Worm (Caenorhabditis elegans): ENCODE results near the gene rig-3.

The rig-3 gene

ce11 chrX:6808640-6809039 is 44.8 kb upstream of the rig-3 start:
- no peak for TF ChIP-seq ceh-13 (GFP tag; optimal IDR thresholded peaks at IDR 0.05)
- TF ChIP-seq pes-1 (GFP tag; IDR thresholded peaks at IDR 0.05), result no peak
- TF ChIP-seq hmg-4 (GFP tag; optimal IDR thresholded peaks at IDR 0.05), result no peak
- TF ChIP-seq sea-1 (GFP tag; conservative IDR thresholded peaks at IDR 0.05), result no peak
- no peak for TF ChIP-seq scrt-1 (GFP tag; IDR thresholded peaks at IDR 0.05)
- TF ChIP-seq hmbx-1 (tag; optimal IDR thresholded peaks at IDR 0.05), result no peak
- TF ChIP-seq tbx-37 (GFP tag; conservative IDR thresholded peaks at IDR 0.05), result no peak
- TF ChIP-seq ceh-36 (tag; optimal IDR thresholded peaks at IDR 0.05), result no peak
- no peak for TF ChIP-seq tra-4 (tag; optimal IDR thresholded peaks at IDR 0.05)

ce11 chrX:6813025-6813424 is 40.4 kb upstream of the rig-3 start:
- TF ChIP-seq hnd-1 (tag; optimal IDR thresholded peaks at IDR 0.05) (no peak), sea-1 (GFP tag; conservative IDR thresholded peaks at IDR 0.05) (no peak), tbx-37 (GFP tag; conservative IDR thresholded peaks at IDR 0.05) (no peak), pes-1 (GFP tag; IDR thresholded peaks at IDR 0.05) (no peak), F13C5.2 (tag; optimal IDR thresholded peaks at IDR 0.05) (no peak), flt-1 (GFP tag; IDR thresholded peaks at IDR 0.05) (no peak), B0310.2 (tag; optimal IDR thresholded peaks at IDR 0.05) (no peak), ets-7 (tag; optimal IDR thresholded peaks at IDR 0.05) (no peak), hmbx-1 (tag; optimal IDR thresholded peaks at IDR 0.05) (no peak), hmg-4 (GFP tag; optimal IDR thresholded peaks at IDR 0.05) (no peak), ceh-36 (tag; optimal IDR thresholded peaks at IDR 0.05) (no peak), ama-1 (optimal IDR thresholded peaks at IDR 0.05) (no peak), aly-1 (tag; optimal IDR thresholded peaks at IDR 0.05) (no peak), scrt-1 (GFP tag; IDR thresholded peaks at IDR 0.05) (no peak), tbx-11 (GFP tag; IDR thresholded peaks at IDR 0.05) (no peak), tra-4 (tag; optimal IDR thresholded peaks at IDR 0.05) (no peak), ceh-13 (GFP tag; optimal IDR thresholded peaks at IDR 0.05) (no peak)

ce11 chrX:6818036-6818488 is 35.4 kb upstream of the rig-3 start, which contains the start of gene dhs-28:
Gene dhs-28 (plus strand): TSS chrX:6818438.
- TF ChIP-seq hnd-1 (tag; optimal IDR thresholded peaks at IDR 0.05), result no peak
- no peak for TF ChIP-seq hmbx-1 (tag; optimal IDR thresholded peaks at IDR 0.05)
- TF ChIP-seq B0310.2 (tag; optimal IDR thresholded peaks at IDR 0.05), result no peak
- no peak for TF ChIP-seq tbx-37 (GFP tag; conservative IDR thresholded peaks at IDR 0.05)
- TF ChIP-seq ceh-13 (GFP tag; optimal IDR thresholded peaks at IDR 0.05), result no peak
- TF ChIP-seq ets-7 (tag; optimal IDR thresholded peaks at IDR 0.05), result no peak
- TF ChIP-seq tra-4 (tag; optimal IDR thresholded peaks at IDR 0.05), result no peak
- TF ChIP-seq aly-1 (tag; optimal IDR thresholded peaks at IDR 0.05), result no peak

ce11 chrX:6819135-6819534 is 34.3 kb upstream of the rig-3 start:
- TF ChIP-seq scrt-1 (GFP tag; IDR thresholded peaks at IDR 0.05) (no peak), hmbx-1 (tag; optimal IDR thresholded peaks at IDR 0.05) (no peak), tbx-37 (GFP tag; conservative IDR thresholded peaks at IDR 0.05) (no peak), ceh-13 (GFP tag; optimal IDR thresholded peaks at IDR 0.05) (no peak), B0310.2 (tag; optimal IDR thresholded peaks at IDR 0.05) (no peak), ets-7 (tag; optimal IDR thresholded peaks at IDR 0.05) (no peak), aly-1 (tag; optimal IDR thresholded peaks at IDR 0.05) (no peak), ceh-36 (tag; optimal IDR thresholded peaks at IDR 0.05) (no peak), sea-1 (GFP tag; conservative IDR thresholded peaks at IDR 0.05) (no peak), tra-4 (tag; optimal IDR thresholded peaks at IDR 0.05) (no peak), ama-1 (optimal IDR thresholded peaks at IDR 0.05) (no peak), tbx-11 (GFP tag; IDR thresholded peaks at IDR 0.05) (no peak), flt-1 (GFP tag; IDR thresholded peaks at IDR 0.05) (no peak), F13C5.2 (tag; optimal IDR thresholded peaks at IDR 0.05) (no peak), pes-1 (GFP tag; IDR thresholded peaks at IDR 0.05) (no peak), hnd-1 (tag; optimal IDR thresholded peaks at IDR 0.05) (no peak), hmg-4 (GFP tag; optimal IDR thresholded peaks at IDR 0.05) (no peak)

ce11 chrX:6819633-6820032 is 33.8 kb upstream of the rig-3 start:
- no peak for TF ChIP-seq flt-1 (GFP tag; IDR thresholded peaks at IDR 0.05)
- TF ChIP-seq scrt-1 (GFP tag; IDR thresholded peaks at IDR 0.05), result no peak
- no peak for TF ChIP-seq tbx-37 (GFP tag; conservative IDR thresholded peaks at IDR 0.05)
- TF ChIP-seq hmg-4 (GFP tag; optimal IDR thresholded peaks at IDR 0.05), result no peak
- TF ChIP-seq tra-4 (tag; optimal IDR thresholded peaks at IDR 0.05), result no peak
- no peak for TF ChIP-seq tbx-11 (GFP tag; IDR thresholded peaks at IDR 0.05)
- TF ChIP-seq hnd-1 (tag; optimal IDR thresholded peaks at IDR 0.05), result no peak
- TF ChIP-seq ceh-36 (tag; optimal IDR thresholded peaks at IDR 0.05), result no peak
- TF ChIP-seq ama-1 (optimal IDR thresholded peaks at IDR 0.05), result no peak
- no peak for TF ChIP-seq ceh-13 (GFP tag; optimal IDR thresholded peaks at IDR 0.05)
- TF ChIP-seq ets-7 (tag; optimal IDR thresholded peaks at IDR 0.05), result no peak
- TF ChIP-seq F13C5.2 (tag; optimal IDR thresholded peaks at IDR 0.05), result no peak
- TF ChIP-seq hmbx-1 (tag; optimal IDR thresholded peaks at IDR 0.05), result no peak
- no peak for TF ChIP-seq B0310.2 (tag; optimal IDR thresholded peaks at IDR 0.05)
- TF ChIP-seq aly-1 (tag; optimal IDR thresholded peaks at IDR 0.05), result no peak
- no peak for TF ChIP-seq pes-1 (GFP tag; IDR thresholded peaks at IDR 0.05)
- no peak for TF ChIP-seq sea-1 (GFP tag; conservative IDR thresholded peaks at IDR 0.05)

ce11 chrX:6822552-6822951 is 30.9 kb upstream of the rig-3 start:
- TF ChIP-seq tbx-37 (GFP tag; conservative IDR thresholded peaks at IDR 0.05), result no peak
- TF ChIP-seq F13C5.2 (tag; optimal IDR thresholded peaks at IDR 0.05), result no peak
- TF ChIP-seq pes-1 (GFP tag; IDR thresholded peaks at IDR 0.05), result no peak
- no peak for TF ChIP-seq tbx-11 (GFP tag; IDR thresholded peaks at IDR 0.05)
- TF ChIP-seq flt-1 (GFP tag; IDR thresholded peaks at IDR 0.05), result no peak
- TF ChIP-seq tra-4 (tag; optimal IDR thresholded peaks at IDR 0.05), result no peak
- no peak for TF ChIP-seq ama-1 (optimal IDR thresholded peaks at IDR 0.05)
- TF ChIP-seq ceh-13 (GFP tag; optimal IDR thresholded peaks at IDR 0.05), result no peak

ce11 chrX:6823218-6823979 is 30.0 kb upstream of the rig-3 start, which contains the start of gene gei-15:
Gene gei-15 (minus strand): TSS chrX:6823268.
- no peak for TF ChIP-seq ama-1 (optimal IDR thresholded peaks at IDR 0.05)
- no peak for TF ChIP-seq B0310.2 (tag; optimal IDR thresholded peaks at IDR 0.05)
- TF ChIP-seq tra-4 (tag; optimal IDR thresholded peaks at IDR 0.05), result no peak
- no peak for TF ChIP-seq ceh-36 (tag; optimal IDR thresholded peaks at IDR 0.05)
- TF ChIP-seq aly-1 (tag; optimal IDR thresholded peaks at IDR 0.05), result no peak
- no peak for TF ChIP-seq hmg-4 (GFP tag; optimal IDR thresholded peaks at IDR 0.05)
- TF ChIP-seq scrt-1 (GFP tag; IDR thresholded peaks at IDR 0.05), result no peak
- TF ChIP-seq pes-1 (GFP tag; IDR thresholded peaks at IDR 0.05), result no peak
- TF ChIP-seq flt-1 (GFP tag; IDR thresholded peaks at IDR 0.05), result no peak
- no peak for TF ChIP-seq hmbx-1 (tag; optimal IDR thresholded peaks at IDR 0.05)
- TF ChIP-seq ets-7 (tag; optimal IDR thresholded peaks at IDR 0.05), result no peak
- no peak for TF ChIP-seq sea-1 (GFP tag; conservative IDR thresholded peaks at IDR 0.05)
- no peak for TF ChIP-seq tbx-11 (GFP tag; IDR thresholded peaks at IDR 0.05)
- no peak for TF ChIP-seq ceh-13 (GFP tag; optimal IDR thresholded peaks at IDR 0.05)
- no peak for TF ChIP-seq F13C5.2 (tag; optimal IDR thresholded peaks at IDR 0.05)
- no peak for TF ChIP-seq hnd-1 (tag; optimal IDR thresholded peaks at IDR 0.05)
- no peak for TF ChIP-seq tbx-37 (GFP tag; conservative IDR thresholded peaks at IDR 0.05)
